Fruit fly (Drosophila melanogaster): ENCODE measurements around the gene CG2004.

Gene CG2004

dm6 chrX:8667070-8667469 lies 47.7 kb downstream of the CG2004 start:
- TF ChIP-seq psq (GFP tag; optimal IDR thresholded peaks at IDR 0.05) (no peak), Hnf4 (GFP tag; optimal IDR thresholded peaks at IDR 0.05) (no peak), dsf (GFP tag; optimal IDR thresholded peaks at IDR 0.05; ENCODE audit: borderline replicate concordance) (no peak), jim (GFP tag; optimal IDR thresholded peaks at IDR 0.05) (no peak), N (GFP tag; optimal IDR thresholded peaks at IDR 0.05) (no peak), Myc (optimal IDR thresholded peaks at IDR 0.05) (no peak), Sp1 (GFP tag; optimal IDR thresholded peaks at IDR 0.05) (no peak), Hr78 (GFP tag; optimal IDR thresholded peaks at IDR 0.05) (no peak), lola (GFP tag; optimal IDR thresholded peaks at IDR 0.05) (no peak), Jra (GFP tag; optimal IDR thresholded peaks at IDR 0.05) (no peak), Rel (GFP tag; optimal IDR thresholded peaks at IDR 0.05) (no peak), Rel (tag; optimal IDR thresholded peaks at IDR 0.05) (no peak), fru (GFP tag; optimal IDR thresholded peaks at IDR 0.05) (no peak), foxo (GFP tag; optimal IDR thresholded peaks at IDR 0.05) (no peak), OdsH (GFP tag; optimal IDR thresholded peaks at IDR 0.05) (no peak), Hr83 (GFP tag; optimal IDR thresholded peaks at IDR 0.05; ENCODE audit: poor library complexity, severe bottlenecking) (no peak), Dif (GFP tag; optimal IDR thresholded peaks at IDR 0.05; ENCODE audit: partially characterized antibody) (no peak), tai (GFP tag; optimal IDR thresholded peaks at IDR 0.05) (no peak)

dm6 chrX:8665576-8666297 lies 49.0 kb downstream of the CG2004 start:
- TF ChIP-seq brk (GFP tag; optimal IDR thresholded peaks at IDR 0.05) (no peak), Jra (GFP tag; optimal IDR thresholded peaks at IDR 0.05) (no peak), Hr78 (GFP tag; optimal IDR thresholded peaks at IDR 0.05) (no peak), lola (GFP tag; optimal IDR thresholded peaks at IDR 0.05) (no peak), woc (GFP tag; optimal IDR thresholded peaks at IDR 0.05) (no peak)

dm6 chrX:8663795-8664194 lies 50.9 kb downstream of the CG2004 start:
- no peak for TF ChIP-seq Abd-B (GFP tag; optimal IDR thresholded peaks at IDR 0.05)
- TF ChIP-seq CG9705 (GFP tag; optimal IDR thresholded peaks at IDR 0.05): no peak
- TF ChIP-seq foxo (GFP tag; optimal IDR thresholded peaks at IDR 0.05): no peak
- TF ChIP-seq usp (GFP tag; optimal IDR thresholded peaks at IDR 0.05): no peak
- no peak for TF ChIP-seq pan (optimal IDR thresholded peaks at IDR 0.05)
- TF ChIP-seq Myc (optimal IDR thresholded peaks at IDR 0.05): no peak
- TF ChIP-seq ey (GFP tag; optimal IDR thresholded peaks at IDR 0.05): no peak
- no peak for TF ChIP-seq Rel (GFP tag; optimal IDR thresholded peaks at IDR 0.05)
- no peak for TF ChIP-seq Rel (tag; optimal IDR thresholded peaks at IDR 0.05)
- TF ChIP-seq Hnf4 (GFP tag; optimal IDR thresholded peaks at IDR 0.05): no peak
- TF ChIP-seq jim (GFP tag; optimal IDR thresholded peaks at IDR 0.05): no peak
- no peak for TF ChIP-seq Mio (GFP tag; optimal IDR thresholded peaks at IDR 0.05)
- TF ChIP-seq dsf (GFP tag; optimal IDR thresholded peaks at IDR 0.05; ENCODE audit: borderline replicate concordance): no peak
- no peak for TF ChIP-seq tai (GFP tag; optimal IDR thresholded peaks at IDR 0.05)
- no peak for TF ChIP-seq br (GFP tag; optimal IDR thresholded peaks at IDR 0.05)
- TF ChIP-seq Dif (GFP tag; optimal IDR thresholded peaks at IDR 0.05; ENCODE audit: partially characterized antibody): no peak
- TF ChIP-seq Hr83 (GFP tag; optimal IDR thresholded peaks at IDR 0.05; ENCODE audit: poor library complexity, severe bottlenecking): no peak
- TF ChIP-seq GATAd (GFP tag; optimal IDR thresholded peaks at IDR 0.05): no peak
- TF ChIP-seq rgr (GFP tag; optimal IDR thresholded peaks at IDR 0.05): no peak
- no peak for TF ChIP-seq HLH106 (tag; optimal IDR thresholded peaks at IDR 0.05)
- no peak for TF ChIP-seq Sp1 (GFP tag; optimal IDR thresholded peaks at IDR 0.05)
